Worm (Caenorhabditis elegans) whole organism, young adult: ENCODE data around the gene C09G9.1.

Experiments
- B0019.2 ChIP-seq: fragments of 200-800 bp; sonication (Bioruptor generic); conservative IDR thresholded peaks from 2 replicates; pipeline ENCODE4 v1.3.6; 2022; ENCODE audit warnings: missing genetic modification reagents, missing genetic modification characterization, missing compliant biosample characterization
- C17E4.6 ChIP-seq: fragments of 200-800 bp; sonication (Bioruptor generic); IDR thresholded peaks from 2 replicates; pipeline ENCODE4 v1.3.6; 2022; ENCODE audit warnings: missing genetic modification reagents, missing genetic modification characterization, missing compliant biosample characterization
- F10E7.11 ChIP-seq: sonication (generic microtip); optimal IDR thresholded peaks from 2 replicates; lab custom pipeline; 2017; ENCODE audit warnings: mild to moderate bottlenecking, missing genetic modification characterization, moderate library complexity, missing compliant biosample characterization
- F23B12.7 ChIP-seq: sonication (generic microtip); optimal IDR thresholded peaks from 2 replicates; lab custom pipeline; 2017; ENCODE audit warnings: missing genetic modification characterization, mild to moderate bottlenecking, missing compliant biosample characterization, antibody characterized with exemption, moderate library complexity; ENCODE audit not compliant: insufficient read depth
- F33H1.4 ChIP-seq: fragments of 200-800 bp; sonication (Bioruptor generic); IDR thresholded peaks from 2 replicates; pipeline ENCODE4 v1.3.6; 2022; ENCODE audit warnings: missing genetic modification reagents, missing genetic modification characterization, missing compliant biosample characterization
- F49E8.2 ChIP-seq: sonication (generic microtip); optimal IDR thresholded peaks from 3 replicates; lab custom pipeline; 2017; ENCODE audit warnings: missing genetic modification characterization, mild to moderate bottlenecking, missing compliant biosample characterization, antibody characterized with exemption, moderate library complexity; ENCODE audit not compliant: insufficient read depth
- T07F8.4 ChIP-seq: sonication (generic microtip); optimal IDR thresholded peaks from 2 replicates; lab custom pipeline; 2016; ENCODE audit warnings: mild to moderate bottlenecking, missing genetic modification characterization, moderate library complexity, missing compliant biosample characterization
- Y95B8A.8 ChIP-seq: fragments of 200-800 bp; sonication (Bioruptor generic); IDR thresholded peaks from 2 replicates; pipeline ENCODE4 v1.3.6; 2022; ENCODE audit warnings: missing genetic modification reagents, missing genetic modification characterization, missing compliant biosample characterization
- ZK185.1 ChIP-seq: sonication (generic microtip); optimal IDR thresholded peaks from 2 replicates; lab custom pipeline; 2016; ENCODE audit warnings: mild to moderate bottlenecking, missing genetic modification characterization, missing compliant biosample characterization; ENCODE audit not compliant: poor library complexity, severe bottlenecking
- attf-3 ChIP-seq: fragments of 200-800 bp; sonication (Bioruptor generic); conservative IDR thresholded peaks from 2 replicates; pipeline ENCODE4 v1.3.6; 2022; ENCODE audit warnings: missing genetic modification reagents, missing genetic modification characterization, missing compliant biosample characterization
- cebp-1 ChIP-seq, 2 experiments: fragments of 200-800 bp in 1 of 2; sonication (Bioruptor generic) in 1 of 2; sonication (generic microtip) in 1 of 2; IDR thresholded peaks in 1 of 2; optimal IDR thresholded peaks in 1 of 2; 2 replicates each; pipeline versions ENCODE4 v1.3.6 to Lab custom; 2017 to 2022; ENCODE audit warnings: missing compliant biosample characterization in 2 of 2, missing genetic modification characterization in 2 of 2, mild to moderate bottlenecking in 1 of 2, missing genetic modification reagents in 1 of 2, moderate library complexity in 1 of 2
- ceh-40 ChIP-seq: fragments of 200-800 bp; sonication (Bioruptor generic); IDR thresholded peaks from 2 replicates; pipeline ENCODE4 v1.3.6; 2022; ENCODE audit warnings: missing genetic modification characterization, missing compliant biosample characterization
- ceh-58 ChIP-seq: fragments of 200-800 bp; sonication (Bioruptor generic); IDR thresholded peaks from 2 replicates; pipeline ENCODE4 v1.3.6; 2022; ENCODE audit warnings: missing genetic modification characterization, missing compliant biosample characterization
- dox-1 ChIP-seq: fragments of 200-800 bp; sonication (Bioruptor generic); IDR thresholded peaks from 2 replicates; pipeline ENCODE4 v1.3.6; 2022; ENCODE audit warnings: missing genetic modification reagents, missing genetic modification characterization, missing compliant biosample characterization
- dpff-1 ChIP-seq: sonication (generic microtip); optimal IDR thresholded peaks from 2 replicates; lab custom pipeline; 2017; ENCODE audit warnings: mild to moderate bottlenecking, missing genetic modification characterization, missing compliant biosample characterization
- egl-44 ChIP-seq: fragments of 200-800 bp; sonication (Bioruptor generic); IDR thresholded peaks from 2 replicates; pipeline ENCODE4 v1.3.6; 2022; ENCODE audit warnings: missing genetic modification reagents, missing genetic modification characterization, missing compliant biosample characterization
- fkh-3 ChIP-seq: sonication (generic microtip); optimal IDR thresholded peaks from 2 replicates; lab custom pipeline; 2016; ENCODE audit warnings: mild to moderate bottlenecking, missing genetic modification characterization, missing compliant biosample characterization
- hlh-12 ChIP-seq: sonication (generic microtip); optimal IDR thresholded peaks from 2 replicates; lab custom pipeline; 2016; ENCODE audit warnings: missing genetic modification characterization, missing compliant biosample characterization
- hmg-1.2 ChIP-seq: fragments of 200-800 bp; sonication (Bioruptor generic); IDR thresholded peaks from 2 replicates; pipeline ENCODE4 v1.3.6; 2022; ENCODE audit warnings: missing genetic modification reagents, missing genetic modification characterization, missing compliant biosample characterization
- hmg-20 ChIP-seq: fragments of 200-800 bp; sonication (Bioruptor generic); IDR thresholded peaks from 2 replicates; pipeline ENCODE4 v1.3.6; 2022; ENCODE audit warnings: missing genetic modification reagents, missing genetic modification characterization, missing compliant biosample characterization
- let-526 ChIP-seq: fragments of 200-800 bp; sonication (Bioruptor generic); IDR thresholded peaks from 2 replicates; pipeline ENCODE4 v1.3.6; 2022; ENCODE audit warnings: missing genetic modification reagents, missing genetic modification characterization, missing compliant biosample characterization
- lin-35 ChIP-seq, 3 experiments: fragments of 150-350 bp in 2 of 3; sonication (generic microtip) in 1 of 3; optimal IDR thresholded peaks; 2 replicates each; lab custom pipeline; 2014 to 2018; ENCODE audit warnings: missing biosample characterization in 3 of 3, missing genetic modification characterization in 3 of 3, missing genetic modification reagents in 3 of 3
- lsl-1 ChIP-seq: fragments of 200-800 bp; sonication (Bioruptor generic); optimal IDR thresholded peaks from 2 replicates; lab custom pipeline; 2018; ENCODE audit warnings: mild to moderate bottlenecking, missing genetic modification characterization, moderate library complexity, missing compliant biosample characterization
- lsy-27 ChIP-seq: sonication (generic microtip); optimal IDR thresholded peaks from 2 replicates; lab custom pipeline; 2017; ENCODE audit warnings: missing genetic modification characterization, mild to moderate bottlenecking, missing compliant biosample characterization, antibody characterized with exemption, missing genotype, borderline replicate concordance; ENCODE audit not compliant: insufficient read depth
- madf-6 ChIP-seq: fragments of 200-800 bp; sonication (Bioruptor generic); IDR thresholded peaks from 2 replicates; pipeline ENCODE4 v1.3.6; 2022; ENCODE audit warnings: missing genetic modification reagents, missing genetic modification characterization, missing compliant biosample characterization
- nhr-120 ChIP-seq: fragments of 200-800 bp; sonication (Bioruptor generic); IDR thresholded peaks from 2 replicates; pipeline ENCODE4 v1.3.6; 2022; ENCODE audit warnings: missing genetic modification characterization, missing compliant biosample characterization
- nhr-90 ChIP-seq: sonication (generic microtip); optimal IDR thresholded peaks from 2 replicates; lab custom pipeline; 2016; ENCODE audit warnings: missing genotype, mild to moderate bottlenecking, missing genetic modification characterization, missing compliant biosample characterization
- pbrm-1 ChIP-seq: fragments of 200-800 bp; sonication (Bioruptor generic); IDR thresholded peaks from 2 replicates; pipeline ENCODE4 v1.3.6; 2022; ENCODE audit warnings: missing genetic modification reagents, missing genetic modification characterization, missing compliant biosample characterization
- pha-4 ChIP-seq: fragments of 150-350 bp; sonication (generic microtip); optimal IDR thresholded peaks from 2 replicates; lab custom pipeline; 2014; ENCODE audit warnings: missing biosample characterization, missing genetic modification reagents, missing genetic modification characterization
- rpc-1 ChIP-seq, 2 experiments: fragments of 150-350 bp in 1 of 2; sonication (generic microtip) in 1 of 2; optimal IDR thresholded peaks; 2 replicates each; lab custom pipeline; 2014 to 2018; ENCODE audit warnings: missing biosample characterization in 1 of 2, missing genetic modification characterization in 1 of 2, missing genetic modification reagents in 1 of 2, missing genotype in 1 of 2
- snpc-4 ChIP-seq, 5 experiments: fragments of 150-350 bp in 1 of 5; sonication (generic microtip) in 4 of 5; optimal IDR thresholded peaks; 2 replicates each; lab custom pipeline; 2014 to 2018; ENCODE audit warnings: missing genetic modification characterization in 5 of 5, missing biosample characterization in 3 of 5, antibody characterized with exemption in 2 of 5, mild to moderate bottlenecking in 2 of 5, missing compliant biosample characterization in 2 of 5, missing genotype in 2 of 5, moderate library complexity in 2 of 5, missing genetic modification reagents in 1 of 5
- tbp1 ChIP-seq: fragments of 200-800 bp; sonication (Bioruptor generic); optimal IDR thresholded peaks from 2 replicates; lab custom pipeline; 2018; ENCODE audit warnings: mild to moderate bottlenecking, missing genetic modification characterization, missing compliant biosample characterization
- tlf-1 ChIP-seq: fragments of 200-800 bp; sonication (Bioruptor generic); optimal IDR thresholded peaks from 2 replicates; lab custom pipeline; 2018; ENCODE audit warnings: mild to moderate bottlenecking, missing genetic modification characterization, missing compliant biosample characterization
- unc-130 ChIP-seq: sonication (generic microtip); optimal IDR thresholded peaks from 2 replicates; lab custom pipeline; 2016; ENCODE audit warnings: missing genetic modification reagents, missing genetic modification characterization, missing compliant biosample characterization
- xnd-1 ChIP-seq: sonication (generic microtip); optimal IDR thresholded peaks from 2 replicates; lab custom pipeline; 2016; ENCODE audit warnings: missing genotype, missing genetic modification reagents, missing genetic modification characterization, missing compliant biosample characterization
- ztf-26 ChIP-seq: sonication (generic microtip); optimal IDR thresholded peaks from 2 replicates; lab custom pipeline; 2017; ENCODE audit warnings: missing genetic modification characterization, missing compliant biosample characterization

C09G9.1 gene

DNA sequence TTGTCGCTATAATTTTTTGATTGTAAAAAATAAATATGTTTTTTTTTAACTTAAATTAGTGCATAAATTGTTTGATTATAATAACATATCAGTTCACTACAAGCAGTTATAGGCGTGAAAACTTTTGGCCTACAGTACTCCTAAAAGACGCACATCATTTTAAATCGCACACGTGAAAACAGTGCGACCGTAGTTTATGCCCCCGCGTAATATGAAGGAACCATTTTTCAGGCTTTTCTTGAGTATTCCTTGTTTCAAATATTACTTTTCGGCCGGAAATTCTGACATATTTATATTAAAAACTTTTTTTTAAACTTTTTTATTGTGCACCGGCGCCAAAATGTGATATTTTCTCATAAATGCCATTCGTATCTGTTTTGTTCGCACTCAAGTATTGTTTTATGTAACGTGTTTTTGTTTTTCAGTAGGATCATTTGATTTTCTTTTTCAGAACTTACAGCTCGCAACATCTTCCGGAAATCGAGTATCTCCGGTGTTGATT is 23.3 kb upstream of the C09G9.1 start, which contains the start of gene oma-1 (continued):
- TF ChIP-seq ceh-40 (GFP tag; lab: Robert Waterston, UW) = no peak
- no peak for TF ChIP-seq snpc-4 (GFP tag; optimal IDR thresholded peaks at IDR 0.05; lab: Kevin White, UChicago)
- TF ChIP-seq snpc-4 (tag; optimal IDR thresholded peaks at IDR 0.05; lab: Kevin White, UChicago) = peak in 2 of 4 experiments; percentile 10 to 36
- TF ChIP-seq lin-35 (GFP tag; optimal IDR thresholded peaks at IDR 0.05; lab: Kevin White, UChicago) = peak in 1 of 3 experiments; percentile 64
- TF ChIP-seq pbrm-1 (GFP tag; lab: Robert Waterston, UW) = no peak; the same call in 1 of the 2 replicates
- peak; percentile 99 for TF ChIP-seq lsl-1 (GFP tag; lab: Kevin White, UChicago)
- peak; percentile 78 for TF ChIP-seq tlf-1 (GFP tag; lab: Kevin White, UChicago)
- peak; percentile 99 for TF ChIP-seq madf-6 (GFP tag; lab: Robert Waterston, UW)
- TF ChIP-seq dox-1 (GFP tag; lab: Robert Waterston, UW) = no peak
- TF ChIP-seq xnd-1 = peak; percentile 95
- no peak for TF ChIP-seq fkh-3 (tag; lab: Kevin White, UChicago)
- peak; percentile 44 for TF ChIP-seq unc-130 (GFP tag; lab: Kevin White, UChicago)
- TF ChIP-seq nhr-120 (GFP tag; lab: Robert Waterston, UW) = no peak
- TF ChIP-seq F10E7.11 (tag; lab: Kevin White, UChicago) = no peak
- TF ChIP-seq cebp-1 (GFP tag; IDR thresholded peaks at IDR 0.05; lab: Robert Waterston, UW) = no peak
- no peak for TF ChIP-seq cebp-1 (tag; optimal IDR thresholded peaks at IDR 0.05; lab: Kevin White, UChicago)
- TF ChIP-seq Y95B8A.8 (GFP tag; lab: Robert Waterston, UW) = 0 out of 2 replicates have a peak, but pooled peaks have one; percentile 41
- no peak for TF ChIP-seq rpc-1 (optimal IDR thresholded peaks at IDR 0.05; lab: Kevin White, UChicago)
- TF ChIP-seq rpc-1 (tag; optimal IDR thresholded peaks at IDR 0.05; lab: Kevin White, UChicago) = no peak
- 0 out of 2 replicates have a peak, but pooled peaks have one; percentile 14 for TF ChIP-seq C17E4.6
- peak; percentile 36; the same call in 1 of the 2 replicates for TF ChIP-seq B0019.2 (GFP tag; lab: Robert Waterston, UW)
- TF ChIP-seq ztf-26 (tag; lab: Kevin White, UChicago) = no peak
- peak; percentile 88 for TF ChIP-seq F49E8.2 (tag; lab: Kevin White, UChicago)
- TF ChIP-seq attf-3 = peak; percentile 56; the same call in 1 of the 2 replicates
- no peak for TF ChIP-seq hmg-1.2 (GFP tag; lab: Robert Waterston, UW)

DNA sequence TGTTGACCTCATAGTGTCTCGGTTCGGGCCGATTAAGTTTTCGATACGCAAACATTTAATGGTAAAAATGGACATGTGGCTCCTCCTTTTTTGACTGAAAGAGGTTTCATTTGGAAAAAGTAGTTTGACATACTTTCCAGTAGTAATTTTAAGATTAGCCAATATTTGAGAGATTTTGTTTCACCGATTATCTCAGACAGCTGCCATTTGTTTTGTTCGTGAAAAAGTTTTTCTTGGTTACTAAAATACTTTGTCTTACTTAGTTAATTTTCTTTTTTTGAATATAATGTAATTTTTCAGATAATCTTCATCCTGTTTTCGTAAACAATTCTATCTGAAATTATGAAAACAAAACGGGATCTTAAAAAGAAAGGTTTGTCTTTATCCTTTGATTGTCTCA is 20.9 kb upstream of the C09G9.1 start, which contains the start of gene C09G9.5:
C09G9.5 (plus strand) TSS at position 301 of the 400 bp plus-strand sequence.
- TF ChIP-seq hlh-12 = no peak
- TF ChIP-seq tbp1 (GFP tag; lab: Kevin White, UChicago) = no peak
- no peak for TF ChIP-seq hmg-20 (GFP tag; lab: Robert Waterston, UW)
- TF ChIP-seq lsy-27 (tag; lab: Kevin White, UChicago) = no peak
- no peak for TF ChIP-seq fkh-3 (tag; lab: Kevin White, UChicago)
- TF ChIP-seq F23B12.7 = no peak
- no peak for TF ChIP-seq hmg-1.2 (GFP tag; lab: Robert Waterston, UW)
- no peak for TF ChIP-seq pha-4
- no peak for TF ChIP-seq F33H1.4
- TF ChIP-seq ZK185.1 (tag; lab: Kevin White, UChicago) = no peak
- TF ChIP-seq let-526 (GFP tag; lab: Robert Waterston, UW) = no peak
- TF ChIP-seq xnd-1 = no peak
- no peak for TF ChIP-seq T07F8.4
- no peak for TF ChIP-seq nhr-90 (tag; lab: Kevin White, UChicago)
- TF ChIP-seq dpff-1 = no peak
- TF ChIP-seq egl-44 (GFP tag; lab: Robert Waterston, UW) = no peak
- no peak for TF ChIP-seq ceh-58
